Fruit fly (Drosophila melanogaster) S2 (cell line): ENCODE data around the gene CG34269.

Experiments
- CG8478 ChIP-seq: fragments of >200 bp; optimal IDR thresholded peaks from 2 replicates; lab custom pipeline; 2018
- CTCF ChIP-seq, 2 experiments: fragments of >200 bp; optimal IDR thresholded peaks; 2 replicates each; lab custom pipeline; 2018

DNA sequence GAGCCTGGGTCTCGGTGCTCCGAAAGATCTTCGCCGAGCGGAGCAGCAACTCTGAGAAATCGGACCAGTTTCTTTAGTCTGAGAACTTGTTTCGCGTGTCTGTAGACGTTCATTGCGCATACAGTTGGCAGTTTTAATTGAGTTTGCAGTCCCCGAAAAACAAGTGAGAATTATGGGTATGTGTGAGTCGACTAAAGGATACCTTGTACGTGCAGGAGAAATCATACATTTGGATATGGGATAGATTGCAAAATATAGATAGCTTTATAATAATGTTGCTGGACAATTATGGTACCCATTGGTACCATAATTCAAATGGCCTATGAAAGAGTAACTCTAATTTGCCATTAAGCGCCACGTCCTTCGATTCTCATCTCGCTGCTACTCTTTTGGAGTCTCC, 24.3 kb downstream of the CG34269 start:
- TF ChIP-seq CTCF (optimal IDR thresholded peaks at IDR 0.05; lab: Kevin White, UChicago) = no peak
- no peak for TF ChIP-seq CG8478
